Worm (Caenorhabditis elegans) whole organism, L3 larva: ENCODE data around the gene ttr-34.

ENCODE experiments used
- R02D3.7 ChIP-seq: fragments of 150-350 bp; optimal IDR thresholded peaks from 2 replicates; lab custom pipeline; 2014; ENCODE audit warnings: missing biosample characterization, missing genetic modification characterization
- ZK546.5 ChIP-seq: sonication (generic microtip); optimal IDR thresholded peaks from 2 replicates; lab custom pipeline; 2017; ENCODE audit warnings: missing biosample characterization, missing genetic modification characterization
- ama-1 ChIP-seq: fragments of 150-350 bp; optimal IDR thresholded peaks from 2 replicates; lab custom pipeline; 2018
- ceh-16 ChIP-seq: sonication (generic microtip); optimal IDR thresholded peaks from 2 replicates; lab custom pipeline; 2017; ENCODE audit warnings: missing biosample characterization, missing genetic modification characterization
- ceh-28 ChIP-seq: fragments of 150-350 bp; optimal IDR thresholded peaks from 2 replicates; lab custom pipeline; 2014; ENCODE audit warnings: missing biosample characterization, missing genetic modification reagents, missing genetic modification characterization
- ceh-82 ChIP-seq: fragments of 150-350 bp; optimal IDR thresholded peaks from 2 replicates; lab custom pipeline; 2014; ENCODE audit warnings: missing biosample characterization, missing genetic modification characterization
- egl-5 ChIP-seq: fragments of 150-350 bp; optimal IDR thresholded peaks from 2 replicates; lab custom pipeline; 2017; ENCODE audit warnings: missing biosample characterization, missing genetic modification reagents, missing genetic modification characterization, inconsistent platforms
- elt-1 ChIP-seq: fragments of 150-350 bp; optimal IDR thresholded peaks from 2 replicates; lab custom pipeline; 2014; ENCODE audit warnings: missing biosample characterization, missing genetic modification characterization
- elt-2 ChIP-seq: sonication (generic microtip); optimal IDR thresholded peaks from 2 replicates; lab custom pipeline; 2016; ENCODE audit warnings: missing genetic modification reagents, mild to moderate bottlenecking, missing genetic modification characterization, missing compliant biosample characterization
- elt-3 ChIP-seq, 3 experiments: fragments of 150-350 bp in 1 of 3; sonication (generic microtip) in 2 of 3; optimal IDR thresholded peaks; 2 replicates in 2 of 3; 4 replicates in 1 of 3; lab custom pipeline; 2014 to 2017; ENCODE audit warnings: missing biosample characterization in 3 of 3, missing genetic modification characterization in 3 of 3
- fkh-10 ChIP-seq: sonication (generic microtip); optimal IDR thresholded peaks from 2 replicates; lab custom pipeline; 2017; ENCODE audit warnings: missing biosample characterization, missing genetic modification reagents, missing genetic modification characterization
- fos-1 ChIP-seq: fragments of 150-350 bp; optimal IDR thresholded peaks from 2 replicates; lab custom pipeline; 2014; ENCODE audit warnings: missing biosample characterization, missing genetic modification characterization
- hmg-11 ChIP-seq: sonication (generic microtip); optimal IDR thresholded peaks from 2 replicates; lab custom pipeline; 2016; ENCODE audit warnings: missing genetic modification characterization, missing compliant biosample characterization
- jun-1 ChIP-seq: fragments of 150-350 bp; optimal IDR thresholded peaks from 2 replicates; lab custom pipeline; 2014; ENCODE audit warnings: missing biosample characterization, missing genetic modification reagents, missing genetic modification characterization
- lin-39 ChIP-seq: fragments of 150-350 bp; optimal IDR thresholded peaks from 2 replicates; lab custom pipeline; 2018; ENCODE audit warnings: missing biosample characterization, missing genetic modification reagents, missing genetic modification characterization
- lsy-12 ChIP-seq: sonication (generic microtip); optimal IDR thresholded peaks from 2 replicates; lab custom pipeline; 2016; ENCODE audit warnings: mild to moderate bottlenecking, missing genetic modification characterization, missing compliant biosample characterization
- mdl-1 ChIP-seq: fragments of 150-350 bp; optimal IDR thresholded peaks from 2 replicates; lab custom pipeline; 2014; ENCODE audit warnings: missing biosample characterization, missing genetic modification characterization
- mml-1 ChIP-seq: fragments of 150-350 bp; sonication (generic microtip); optimal IDR thresholded peaks from 3 replicates; lab custom pipeline; 2014; ENCODE audit warnings: missing biosample characterization, missing genetic modification characterization
- nfya-1 ChIP-seq: sonication (generic microtip); optimal IDR thresholded peaks from 2 replicates; lab custom pipeline; 2017; ENCODE audit warnings: missing genetic modification characterization, mild to moderate bottlenecking, missing compliant biosample characterization, antibody characterized with exemption, moderate library complexity; ENCODE audit not compliant: insufficient read depth
- nhr-11 ChIP-seq: fragments of 150-350 bp; optimal IDR thresholded peaks from 2 replicates; lab custom pipeline; 2014; ENCODE audit warnings: missing biosample characterization, missing genetic modification characterization
- nhr-12 ChIP-seq: fragments of 150-350 bp; optimal IDR thresholded peaks from 2 replicates; lab custom pipeline; 2014; ENCODE audit warnings: missing biosample characterization, missing genetic modification characterization
- nhr-23 ChIP-seq: fragments of 150-350 bp; optimal IDR thresholded peaks from 2 replicates; lab custom pipeline; 2014; ENCODE audit warnings: missing biosample characterization, missing genetic modification reagents, missing genetic modification characterization
- nhr-237 ChIP-seq: fragments of 150-350 bp; optimal IDR thresholded peaks from 2 replicates; lab custom pipeline; 2014; ENCODE audit warnings: missing biosample characterization, missing genetic modification characterization
- nhr-25 ChIP-seq: sonication (generic microtip); optimal IDR thresholded peaks from 2 replicates; lab custom pipeline; 2017; ENCODE audit warnings: missing biosample characterization, missing genetic modification characterization
- nhr-28 ChIP-seq: fragments of 150-350 bp; optimal IDR thresholded peaks from 2 replicates; lab custom pipeline; 2014; ENCODE audit warnings: missing biosample characterization, missing genetic modification characterization
- nhr-43 ChIP-seq: sonication (generic microtip); optimal IDR thresholded peaks from 2 replicates; lab custom pipeline; 2016; ENCODE audit warnings: mild to moderate bottlenecking, missing genetic modification characterization, missing compliant biosample characterization; ENCODE audit not compliant: poor library complexity, severe bottlenecking
- nhr-67 ChIP-seq: fragments of 150-350 bp; optimal IDR thresholded peaks from 2 replicates; lab custom pipeline; 2014; ENCODE audit warnings: missing biosample characterization, missing genetic modification characterization
- nhr-76 ChIP-seq: fragments of 150-350 bp; sonication (generic microtip); optimal IDR thresholded peaks from 5 replicates; lab custom pipeline; 2014; ENCODE audit warnings: missing biosample characterization, missing genetic modification characterization
- pha-4 ChIP-seq: fragments of 150-350 bp; optimal IDR thresholded peaks from 2 replicates; lab custom pipeline; 2014; ENCODE audit warnings: missing biosample characterization, missing genetic modification reagents, missing genetic modification characterization
- pqm-1 ChIP-seq: fragments of 150-350 bp; optimal IDR thresholded peaks from 2 replicates; lab custom pipeline; 2017; ENCODE audit warnings: missing biosample characterization, missing genetic modification characterization, inconsistent platforms
- sea-2 ChIP-seq: fragments of 150-350 bp; sonication (generic microtip); optimal IDR thresholded peaks from 4 replicates; lab custom pipeline; 2014; ENCODE audit warnings: missing biosample characterization, missing genetic modification reagents, missing genetic modification characterization
- skn-1 ChIP-seq: fragments of 150-350 bp; optimal IDR thresholded peaks from 2 replicates; lab custom pipeline; 2014; ENCODE audit warnings: missing biosample characterization, missing genetic modification characterization
- snpc-4 ChIP-seq: fragments of 150-350 bp; optimal IDR thresholded peaks from 2 replicates; lab custom pipeline; 2014; ENCODE audit warnings: missing biosample characterization, missing genetic modification characterization
- tbx-2 ChIP-seq: sonication (generic microtip); optimal IDR thresholded peaks from 2 replicates; lab custom pipeline; 2016; ENCODE audit warnings: mild to moderate bottlenecking, missing genetic modification characterization, missing compliant biosample characterization
- unc-62 ChIP-seq: fragments of 150-350 bp; sonication (generic microtip); optimal IDR thresholded peaks from 4 replicates; lab custom pipeline; 2014; ENCODE audit warnings: missing biosample characterization, missing genetic modification reagents, missing genetic modification characterization

Gene ttr-34

DNA sequence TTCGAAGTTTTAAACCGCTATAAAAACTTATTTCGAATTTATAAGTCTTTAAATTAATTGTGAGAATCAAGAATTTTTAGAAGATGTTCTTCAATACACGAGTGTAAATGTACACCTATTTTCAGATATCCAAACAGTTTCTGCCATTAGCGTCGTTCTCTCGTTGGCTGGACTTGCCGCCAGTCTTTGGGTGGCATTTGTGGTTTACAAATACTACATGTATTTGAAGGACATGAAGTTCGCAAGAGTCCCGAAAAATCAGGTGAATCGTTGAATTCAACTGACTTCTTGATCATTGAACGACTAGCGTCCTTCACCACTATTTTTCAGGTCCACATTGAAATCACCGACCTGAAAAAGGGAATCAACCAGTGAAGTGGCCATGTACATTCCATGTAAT lies 23.9 kb upstream of the ttr-34 start:
- TF ChIP-seq sea-2 (no peak), ceh-16 (tag; lab: Kevin White, UChicago) (no peak)

- TF ChIP-seq lsy-12 (tag; lab: Kevin White, UChicago), result no peak
- no peak for TF ChIP-seq pha-4 (tag; lab: Kevin White, UChicago)
- no peak for TF ChIP-seq lin-39 (tag; lab: Kevin White, UChicago)
- no peak for TF ChIP-seq elt-1 (tag; lab: Kevin White, UChicago)
- no peak for TF ChIP-seq fos-1 (tag; lab: Kevin White, UChicago)
- TF ChIP-seq elt-2 (tag; lab: Kevin White, UChicago), result no peak
- TF ChIP-seq unc-62 (GFP tag; lab: Kevin White, UChicago), result no peak
- no peak for TF ChIP-seq ceh-28 (tag; lab: Kevin White, UChicago)
- TF ChIP-seq snpc-4 (tag; lab: Kevin White, UChicago), result no peak
- TF ChIP-seq mml-1 (tag; lab: Kevin White, UChicago), result no peak
- no peak for TF ChIP-seq ceh-82 (tag; lab: Kevin White, UChicago)
- TF ChIP-seq nfya-1 (tag; lab: Kevin White, UChicago), result no peak
- no peak for TF ChIP-seq mdl-1 (tag; lab: Kevin White, UChicago)
- no peak for TF ChIP-seq nhr-28 (tag; lab: Kevin White, UChicago)
- no peak for TF ChIP-seq tbx-2 (tag; lab: Kevin White, UChicago)
- no peak for TF ChIP-seq pqm-1
- no peak for TF ChIP-seq nhr-11
- TF ChIP-seq fkh-10, result no peak
- TF ChIP-seq hmg-11 (tag; lab: Kevin White, UChicago), result no peak
- no peak for TF ChIP-seq egl-5
These were observed 23.2 kb upstream of the ttr-34 start for ce11 chrX:13116380-13116779.

DNA sequence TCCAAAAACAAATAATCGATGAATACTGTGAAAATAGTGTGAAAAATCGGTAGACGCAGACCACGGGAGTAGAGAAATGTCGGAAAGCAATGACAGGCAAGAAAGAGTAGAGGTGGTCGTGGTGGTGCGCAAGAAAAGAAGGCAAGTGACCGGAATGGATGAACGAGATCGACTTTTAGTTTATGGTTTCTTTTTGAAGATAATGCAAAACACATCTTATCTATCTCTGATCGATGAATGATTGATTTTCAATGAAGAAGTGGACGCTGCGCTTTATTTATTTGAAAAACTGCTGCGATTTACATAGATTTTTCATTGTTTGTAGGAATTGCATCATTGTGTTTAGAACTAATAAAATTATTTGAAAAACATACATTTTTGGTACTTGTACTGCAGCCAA lies 19.7 kb upstream of the ttr-34 start:
- TF ChIP-seq fos-1 (tag; lab: Kevin White, UChicago), result no peak
- peak; percentile 38 for TF ChIP-seq nhr-43 (tag; lab: Kevin White, UChicago)
- no peak for TF ChIP-seq nhr-76
- peak; percentile 54 for TF ChIP-seq nhr-23 (tag; lab: Kevin White, UChicago)
- peak; percentile 36 for TF ChIP-seq nhr-25 (tag; lab: Kevin White, UChicago)
- TF ChIP-seq skn-1 (tag; lab: Kevin White, UChicago), result no peak
- TF ChIP-seq elt-1 (tag; lab: Kevin White, UChicago), result peak; percentile 73
- no peak for TF ChIP-seq nhr-237 (tag; lab: Kevin White, UChicago)
- TF ChIP-seq unc-62 (GFP tag; lab: Kevin White, UChicago), result no peak
- TF ChIP-seq ama-1 (lab: Kevin White, UChicago), result no peak
- TF ChIP-seq pha-4 (tag; lab: Kevin White, UChicago), result no peak
- no peak for TF ChIP-seq nhr-28 (tag; lab: Kevin White, UChicago)

- TF ChIP-seq nhr-23 (tag; lab: Kevin White, UChicago), result peak; percentile 48
- TF ChIP-seq jun-1, result peak; percentile 53
- peak; percentile 82 for TF ChIP-seq lsy-12 (tag; lab: Kevin White, UChicago)
- TF ChIP-seq elt-1 (tag; lab: Kevin White, UChicago), result no peak
- TF ChIP-seq lin-39 (tag; lab: Kevin White, UChicago), result peak; percentile 69
- peak; percentile 65 for TF ChIP-seq nhr-25 (tag; lab: Kevin White, UChicago)
- TF ChIP-seq tbx-2 (tag; lab: Kevin White, UChicago), result peak; percentile 14
- TF ChIP-seq ama-1 (lab: Kevin White, UChicago), result peak; percentile 53
- peak; percentile 63 for TF ChIP-seq snpc-4 (tag; lab: Kevin White, UChicago)
- TF ChIP-seq nhr-43 (tag; lab: Kevin White, UChicago), result peak; percentile 49
- TF ChIP-seq hmg-11 (tag; lab: Kevin White, UChicago), result peak; percentile 61
- TF ChIP-seq elt-2 (tag; lab: Kevin White, UChicago), result peak; percentile 65
- TF ChIP-seq egl-5, result no peak
- no peak for TF ChIP-seq ZK546.5 (tag; lab: Kevin White, UChicago)
- no peak for TF ChIP-seq R02D3.7 (tag; lab: Kevin White, UChicago)
- no peak for TF ChIP-seq nhr-67 (tag; lab: Kevin White, UChicago)
- peak in 1 of 3 experiments; percentile 48 for TF ChIP-seq elt-3 (tag; optimal IDR thresholded peaks at IDR 0.05; lab: Kevin White, UChicago)
- peak; percentile 74 for TF ChIP-seq pha-4 (tag; lab: Kevin White, UChicago)
- peak; percentile 62 for TF ChIP-seq nfya-1 (tag; lab: Kevin White, UChicago)
- no peak for TF ChIP-seq nhr-12 (tag; lab: Kevin White, UChicago)
These were observed 18.5 kb upstream of the ttr-34 start for ce11 chrX:13121104-13121503.
